Worm (Caenorhabditis elegans) whole organism, L1 larva: ENCODE data around the gene C17B7.15.

ENCODE experiments used
- C04F5.9 ChIP-seq: sonication (generic microtip); optimal IDR thresholded peaks from 2 replicates; lab custom pipeline; 2016; ENCODE audit warnings: missing genetic modification characterization, missing compliant biosample characterization
- C16A3.4 ChIP-seq: fragments of 150-350 bp; optimal IDR thresholded peaks from 2 replicates; lab custom pipeline; 2014; ENCODE audit warnings: missing biosample characterization, missing genetic modification characterization
- blmp-1 ChIP-seq: fragments of 150-350 bp; optimal IDR thresholded peaks from 2 replicates; lab custom pipeline; 2014; ENCODE audit warnings: missing biosample characterization, missing genetic modification characterization
- ceh-88 ChIP-seq: fragments of 200-800 bp; sonication (Bioruptor generic); IDR thresholded peaks from 2 replicates; pipeline ENCODE4 v1.3.6; 2022; ENCODE audit warnings: missing genetic modification characterization, missing compliant biosample characterization
- dpl-1 ChIP-seq, 3 experiments: fragments of 150-350 bp in 2 of 3; sonication (generic microtip) in 1 of 3; optimal IDR thresholded peaks; 2 replicates each; lab custom pipeline; 2014 to 2017; ENCODE audit warnings: missing biosample characterization in 3 of 3, missing genetic modification characterization in 3 of 3, missing genetic modification reagents in 3 of 3
- efl-1 ChIP-seq, 4 experiments: fragments of 150-350 bp; optimal IDR thresholded peaks in 3 of 4; peaks in 1 of 4; 1 replicate in 1 of 4; 2 replicates in 3 of 4; lab custom pipeline; 2014; ENCODE audit warnings: missing biosample characterization in 2 of 4, missing genetic modification characterization in 2 of 4, missing genetic modification reagents in 2 of 4
- efl-3 ChIP-seq: fragments of 200-800 bp; sonication (Bioruptor generic); optimal IDR thresholded peaks from 2 replicates; lab custom pipeline; 2018; ENCODE audit warnings: mild to moderate bottlenecking, missing genetic modification characterization, missing compliant biosample characterization
- elt-2 ChIP-seq: sonication (generic microtip); optimal IDR thresholded peaks from 2 replicates; lab custom pipeline; 2016; ENCODE audit warnings: missing genetic modification characterization, mild to moderate bottlenecking, inconsistent platforms, missing compliant biosample characterization, missing genetic modification reagents
- ets-5 ChIP-seq: fragments of 200-800 bp; sonication (Bioruptor generic); IDR thresholded peaks from 2 replicates; pipeline ENCODE4 v1.3.6; 2022; ENCODE audit warnings: missing genetic modification characterization, missing compliant biosample characterization
- fkh-10 ChIP-seq: sonication (generic microtip); optimal IDR thresholded peaks from 2 replicates; lab custom pipeline; 2017; ENCODE audit warnings: missing biosample characterization, missing genetic modification reagents, missing genetic modification characterization
- fkh-8 ChIP-seq: sonication (generic microtip); optimal IDR thresholded peaks from 2 replicates; lab custom pipeline; 2016; ENCODE audit warnings: mild to moderate bottlenecking, missing genetic modification characterization, missing compliant biosample characterization
- fos-1 ChIP-seq: fragments of 150-350 bp; optimal IDR thresholded peaks from 2 replicates; lab custom pipeline; 2014; ENCODE audit warnings: missing biosample characterization, missing genetic modification characterization
- grh-1 ChIP-seq: fragments of 200-800 bp; sonication (Bioruptor generic); IDR thresholded peaks from 2 replicates; pipeline ENCODE4 v1.3.6; 2022; ENCODE audit warnings: missing genetic modification reagents, missing genetic modification characterization, missing compliant biosample characterization
- irx-1 ChIP-seq: sonication (generic microtip); optimal IDR thresholded peaks from 2 replicates; lab custom pipeline; 2016; ENCODE audit warnings: missing genetic modification characterization, missing compliant biosample characterization
- isw-1 ChIP-seq: fragments of 200-800 bp; sonication (Bioruptor generic); IDR thresholded peaks from 2 replicates; pipeline ENCODE4 v1.3.6; 2022; ENCODE audit warnings: missing genetic modification characterization, missing compliant biosample characterization
- jun-1 ChIP-seq: fragments of 150-350 bp; optimal IDR thresholded peaks from 2 replicates; lab custom pipeline; 2014; ENCODE audit warnings: missing biosample characterization, missing genetic modification reagents, missing genetic modification characterization
- lin-13 ChIP-seq: fragments of 150-350 bp; optimal IDR thresholded peaks from 2 replicates; lab custom pipeline; 2014; ENCODE audit warnings: missing biosample characterization, missing genetic modification reagents, missing genetic modification characterization
- lin-15B ChIP-seq: fragments of 150-350 bp; sonication (generic microtip); optimal IDR thresholded peaks from 3 replicates; lab custom pipeline; 2014; ENCODE audit warnings: missing biosample characterization, missing genetic modification characterization
- lin-35 ChIP-seq, 2 experiments: fragments of 150-350 bp; optimal IDR thresholded peaks; 2 replicates each; lab custom pipeline; 2014; ENCODE audit warnings: missing biosample characterization in 2 of 2, missing genetic modification characterization in 2 of 2, missing genetic modification reagents in 2 of 2
- mef-2 ChIP-seq: fragments of 150-350 bp; optimal IDR thresholded peaks from 2 replicates; lab custom pipeline; 2014; ENCODE audit warnings: missing biosample characterization, missing genetic modification characterization
- nhr-12 ChIP-seq: sonication (generic microtip); optimal IDR thresholded peaks from 2 replicates; lab custom pipeline; 2017; ENCODE audit warnings: missing biosample characterization, missing genetic modification characterization
- nhr-19 ChIP-seq: fragments of 200-800 bp; sonication (Bioruptor generic); conservative IDR thresholded peaks from 2 replicates; pipeline ENCODE4 v1.3.6; 2022; ENCODE audit warnings: missing genetic modification characterization, missing compliant biosample characterization
- nhr-77 ChIP-seq: fragments of 150-350 bp; optimal IDR thresholded peaks from 2 replicates; lab custom pipeline; 2014; ENCODE audit warnings: missing biosample characterization, missing genetic modification characterization
- nhr-84 ChIP-seq: sonication (generic microtip); optimal IDR thresholded peaks from 2 replicates; lab custom pipeline; 2017; ENCODE audit warnings: missing biosample characterization, missing genetic modification characterization
- nhr-85 ChIP-seq: sonication (generic microtip); peaks from one replicate; lab custom pipeline; 2016; ENCODE audit warnings: missing genetic modification characterization, inconsistent platforms, missing compliant biosample characterization
- pax-3 ChIP-seq: fragments of 200-800 bp; sonication (Bioruptor generic); optimal IDR thresholded peaks from 2 replicates; lab custom pipeline; 2018; ENCODE audit warnings: mild to moderate bottlenecking, missing genetic modification characterization, moderate library complexity, missing compliant biosample characterization
- rnt-1 ChIP-seq: sonication (generic microtip); optimal IDR thresholded peaks from 2 replicates; lab custom pipeline; 2016; ENCODE audit warnings: mild to moderate bottlenecking, missing genetic modification characterization, moderate library complexity, missing compliant biosample characterization
- skn-1 ChIP-seq: fragments of 150-350 bp; optimal IDR thresholded peaks from 2 replicates; lab custom pipeline; 2014; ENCODE audit warnings: missing biosample characterization, missing genetic modification characterization
- sox-4 ChIP-seq: sonication (generic microtip); optimal IDR thresholded peaks from 2 replicates; lab custom pipeline; 2016; ENCODE audit warnings: missing genetic modification characterization, missing compliant biosample characterization
- sptf-1 ChIP-seq: fragments of 150-350 bp; optimal IDR thresholded peaks from 2 replicates; lab custom pipeline; 2014; ENCODE audit warnings: missing biosample characterization, missing genetic modification characterization
- swsn-7 ChIP-seq: sonication (generic microtip); optimal IDR thresholded peaks from 2 replicates; lab custom pipeline; 2016; ENCODE audit warnings: missing genetic modification characterization, missing compliant biosample characterization
- unc-130 ChIP-seq: fragments of 150-350 bp; optimal IDR thresholded peaks from 2 replicates; lab custom pipeline; 2017; ENCODE audit warnings: missing biosample characterization, missing genetic modification characterization, inconsistent platforms
- unc-86 ChIP-seq: sonication (generic microtip); optimal IDR thresholded peaks from 2 replicates; lab custom pipeline; 2016; ENCODE audit warnings: missing genetic modification characterization, missing compliant biosample characterization
- unc-98 ChIP-seq: fragments of 200-800 bp; sonication (Bioruptor generic); IDR thresholded peaks from 2 replicates; pipeline ENCODE4 v1.3.6; 2022; ENCODE audit warnings: missing genetic modification characterization, missing compliant biosample characterization
- zip-4 ChIP-seq: fragments of 200-800 bp; sonication (Bioruptor generic); optimal IDR thresholded peaks from 2 replicates; lab custom pipeline; 2018; ENCODE audit warnings: mild to moderate bottlenecking, missing genetic modification characterization, moderate library complexity, missing compliant biosample characterization
- ztf-11 ChIP-seq, 2 experiments: sonication (generic microtip); optimal IDR thresholded peaks; 2 replicates each; lab custom pipeline; 2016 to 2017; ENCODE audit warnings: missing genetic modification characterization in 2 of 2, missing biosample characterization in 1 of 2, missing compliant biosample characterization in 1 of 2
- ztf-4 ChIP-seq: fragments of 150-350 bp; optimal IDR thresholded peaks from 2 replicates; lab custom pipeline; 2014; ENCODE audit warnings: missing biosample characterization, missing genetic modification characterization

The C17B7.15 gene

ce11 chrV:3315308-3315707, 34.7 kb upstream of the C17B7.15 start, which contains the start of gene arrd-19 (continued):
- TF ChIP-seq jun-1 (tag; lab: Kevin White, UChicago): peak; percentile 29
- no peak for TF ChIP-seq fkh-10 (GFP tag; lab: Kevin White, UChicago)

- TF ChIP-seq grh-1 (GFP tag; lab: Robert Waterston, UW) (peak; percentile 9; the same call in 1 of the 2 replicates), nhr-85 (tag; lab: Kevin White, UChicago) (peak; percentile 69), blmp-1 (tag; lab: Kevin White, UChicago) (peak; percentile 37), dpl-1 (GFP tag; optimal IDR thresholded peaks at IDR 0.05; lab: Kevin White, UChicago) (no peak)
These were observed 33.9 kb upstream of the C17B7.15 start, which contains the start of gene F35F10.1 for ce11 chrV:3316108-3316507. F35F10.1 (plus strand) TSS chrV:3316307.

ce11 chrV:3318975-3319374, 31.0 kb upstream of the C17B7.15 start, which contains the start of gene F35F10.13:
F35F10.13 (minus strand) TSS chrV:3319075.
- TF ChIP-seq ets-5 (GFP tag; lab: Robert Waterston, UW) (no peak), swsn-7 (no peak), pax-3 (no peak), unc-98 (no peak), nhr-84 (tag; lab: Kevin White, UChicago) (no peak), nhr-77 (tag; lab: Kevin White, UChicago) (no peak), sox-4 (tag; lab: Kevin White, UChicago) (no peak), fos-1 (tag; lab: Kevin White, UChicago) (no peak), nhr-19 (GFP tag; lab: Robert Waterston, UW) (no peak), ceh-88 (GFP tag; lab: Robert Waterston, UW) (no peak), fkh-8 (tag; lab: Kevin White, UChicago) (no peak), dpl-1 (GFP tag; optimal IDR thresholded peaks at IDR 0.05; lab: Kevin White, UChicago) (no peak), lin-15B (tag; lab: Kevin White, UChicago) (no peak), isw-1 (GFP tag; lab: Robert Waterston, UW) (no peak), lin-13 (GFP tag; lab: Kevin White, UChicago) (no peak), ztf-11 (tag; optimal IDR thresholded peaks at IDR 0.05; lab: Kevin White, UChicago) (no peak), elt-2 (no peak), zip-4 (GFP tag; lab: Kevin White, UChicago) (no peak), grh-1 (GFP tag; lab: Robert Waterston, UW) (no peak), efl-3 (GFP tag; lab: Kevin White, UChicago) (no peak)

- TF ChIP-seq skn-1 (no peak), sptf-1 (no peak), zip-4 (GFP tag; lab: Kevin White, UChicago) (no peak)
These were observed 30.0 kb upstream of the C17B7.15 start, which contains the start of gene F35F10.14 for ce11 chrV:3320005-3320404. F35F10.14 (minus strand) TSS chrV:3320105.

- TF ChIP-seq C16A3.4 (tag; lab: Kevin White, UChicago) (no peak), lin-35 (GFP tag; optimal IDR thresholded peaks at IDR 0.05; lab: Kevin White, UChicago) (no peak), blmp-1 (tag; lab: Kevin White, UChicago) (no peak), irx-1 (tag; lab: Kevin White, UChicago) (no peak), zip-4 (GFP tag; lab: Kevin White, UChicago) (no peak), efl-1 (optimal IDR thresholded peaks at IDR 0.05; lab: Kevin White, UChicago) (no peak), efl-1 (GFP tag; optimal IDR thresholded peaks at IDR 0.05 in 1 of 2; lab: Kevin White, UChicago) (no peak), pax-3 (no peak), C04F5.9 (no peak), ztf-4 (tag; lab: Kevin White, UChicago) (no peak), fkh-10 (GFP tag; lab: Kevin White, UChicago) (no peak), unc-130 (tag; lab: Kevin White, UChicago) (no peak), mef-2 (tag; lab: Kevin White, UChicago) (no peak), unc-98 (no peak), nhr-12 (tag; lab: Kevin White, UChicago) (no peak), unc-86 (tag; lab: Kevin White, UChicago) (no peak), rnt-1 (tag; lab: Kevin White, UChicago) (no peak), ztf-11 (tag; optimal IDR thresholded peaks at IDR 0.05; lab: Kevin White, UChicago) (no peak)
These were observed 29.5 kb upstream of the C17B7.15 start, which contains the start of gene C17B7.14 for ce11 chrV:3320432-3320831. C17B7.14 (minus strand) TSS chrV:3320532.
